Fruit fly (Drosophila melanogaster) whole organism, embryonic: ENCODE results near the gene CG16965.
A peak's percentile ranks its signal among the peaks of the same experiment; 100 is the strongest.

Experiments
- Adf1 ChIP-seq: fragments of 200-800 bp; sonication (Bioruptor generic); IDR thresholded peaks from 2 replicates; pipeline ENCODE4 v1.3.6; 2022; ENCODE audit warnings: missing biosample characterization, missing genetic modification characterization
- CG10959 ChIP-seq: fragments of 200-800 bp; sonication (Bioruptor generic); IDR thresholded peaks from 2 replicates; pipeline ENCODE4 v1.3.6; 2022; ENCODE audit warnings: missing biosample characterization, missing genetic modification characterization
- CG11085 ChIP-seq: fragments of 200-800 bp; sonication (Bioruptor generic); IDR thresholded peaks from 2 replicates; pipeline ENCODE4 v1.3.6; 2022; ENCODE audit warnings: missing biosample characterization, missing genetic modification characterization
- CG12071 ChIP-seq: fragments of 200-800 bp; sonication (Bioruptor generic); optimal IDR thresholded peaks from 3 replicates; lab custom pipeline; 2018; ENCODE audit warnings: missing biosample characterization, mild to moderate bottlenecking, missing genetic modification characterization
- CG13287 ChIP-seq: fragments of 200-800 bp; sonication (Bioruptor generic); IDR thresholded peaks from 2 replicates; pipeline ENCODE4 v1.3.6; 2022; ENCODE audit warnings: missing biosample characterization, missing genetic modification characterization; ENCODE audit not compliant: partially characterized antibody
- CG14667 ChIP-seq: fragments of 200-800 bp; sonication (Bioruptor generic); IDR thresholded peaks from 2 replicates; pipeline ENCODE4 v1.3.6; 2022; ENCODE audit warnings: missing biosample characterization, missing genetic modification characterization
- CG17385 ChIP-seq: fragments of 200-800 bp; sonication (Bioruptor generic); optimal IDR thresholded peaks from 3 replicates; lab custom pipeline; 2018; ENCODE audit warnings: missing biosample characterization, mild to moderate bottlenecking, missing genetic modification characterization
- CG17568 ChIP-seq: fragments of 200-800 bp; sonication (Bioruptor generic); optimal IDR thresholded peaks from 2 replicates; lab custom pipeline; 2018; ENCODE audit warnings: missing biosample characterization, mild to moderate bottlenecking, missing genetic modification characterization, moderate library complexity
- CG17829 ChIP-seq: fragments of 200-800 bp; optimal IDR thresholded peaks from 2 replicates; lab custom pipeline; 2019; ENCODE audit warnings: missing biosample characterization, mild to moderate bottlenecking, missing genetic modification characterization, moderate library complexity
- CG2116 ChIP-seq: fragments of 200-800 bp; sonication (Bioruptor generic); optimal IDR thresholded peaks from 3 replicates; lab custom pipeline; 2018; ENCODE audit warnings: missing biosample characterization, mild to moderate bottlenecking, missing genetic modification characterization
- CG31224 ChIP-seq: fragments of 200-800 bp; sonication (Bioruptor generic); IDR thresholded peaks from 2 replicates; pipeline ENCODE4 v1.3.6; 2022; ENCODE audit warnings: missing biosample characterization, missing genetic modification characterization
- CG31365 ChIP-seq: fragments of 200-800 bp; sonication (Bioruptor generic); optimal IDR thresholded peaks from 2 replicates; lab custom pipeline; 2018; ENCODE audit warnings: missing biosample characterization, mild to moderate bottlenecking, missing genetic modification characterization
- CG33557 ChIP-seq: fragments of 200-800 bp; sonication (Bioruptor generic); optimal IDR thresholded peaks from 2 replicates; lab custom pipeline; 2019; ENCODE audit warnings: missing biosample characterization, mild to moderate bottlenecking, missing genetic modification characterization, moderate library complexity
- CG6854 ChIP-seq: fragments of 200-800 bp; sonication (Bioruptor generic); optimal IDR thresholded peaks from 3 replicates; lab custom pipeline; 2017; ENCODE audit warnings: missing biosample characterization, mild to moderate bottlenecking, missing genetic modification characterization
- CG9609 ChIP-seq: fragments of 200-800 bp; sonication (Bioruptor generic); optimal IDR thresholded peaks from 3 replicates; lab custom pipeline; 2016; ENCODE audit warnings: missing biosample characterization, missing genetic modification characterization
- CG9932 ChIP-seq: fragments of 200-800 bp; sonication (Bioruptor generic); IDR thresholded peaks from 2 replicates; pipeline ENCODE4 v1.3.6; 2022; ENCODE audit warnings: missing biosample characterization, missing genetic modification characterization
- CrebB ChIP-seq: fragments of 200-800 bp; sonication (Bioruptor generic); optimal IDR thresholded peaks from 3 replicates; lab custom pipeline; 2018; ENCODE audit warnings: missing biosample characterization, mild to moderate bottlenecking, missing genetic modification characterization
- Dek ChIP-seq: fragments of 200-800 bp; sonication (Bioruptor generic); optimal IDR thresholded peaks from 3 replicates; lab custom pipeline; 2019; ENCODE audit warnings: missing biosample characterization, mild to moderate bottlenecking, missing genetic modification characterization, moderate library complexity
- Dfd ChIP-seq, 2 experiments: fragments of >200 bp; optimal IDR thresholded peaks; 2 replicates each; lab custom pipeline; 2017; ENCODE audit warnings: missing biosample characterization in 2 of 2, missing genetic modification characterization in 2 of 2
- Dip3 ChIP-seq: fragments of 200-800 bp; sonication (Bioruptor generic); optimal IDR thresholded peaks from 3 replicates; lab custom pipeline; 2016; ENCODE audit warnings: missing biosample characterization, missing genetic modification characterization
- Dref ChIP-seq: fragments of 200-800 bp; sonication (Bioruptor generic); IDR thresholded peaks from 2 replicates; pipeline ENCODE4 v1.3.6; 2022; ENCODE audit warnings: missing biosample characterization, missing genetic modification characterization
- Fer1 ChIP-seq: fragments of 200-800 bp; sonication (Bioruptor generic); optimal IDR thresholded peaks from 2 replicates; lab custom pipeline; 2017; ENCODE audit warnings: missing biosample characterization, mild to moderate bottlenecking, missing genetic modification characterization
- Hey ChIP-seq: fragments of 200-800 bp; sonication (Bioruptor generic); optimal IDR thresholded peaks from 3 replicates; lab custom pipeline; 2018; ENCODE audit warnings: missing biosample characterization, mild to moderate bottlenecking, missing genetic modification characterization
- Hmr ChIP-seq: fragments of 200-800 bp; sonication (Bioruptor generic); optimal IDR thresholded peaks from 3 replicates; lab custom pipeline; 2017; ENCODE audit warnings: mild to moderate bottlenecking, missing biosample characterization, missing genetic modification reagents, missing genetic modification characterization
- Lim3 ChIP-seq: fragments of 200-800 bp; sonication (Bioruptor generic); IDR thresholded peaks from 2 replicates; pipeline ENCODE4 v1.3.6; 2022; ENCODE audit warnings: missing biosample characterization, missing genetic modification characterization
- Myb ChIP-seq: fragments of 200-800 bp; sonication (Bioruptor generic); optimal IDR thresholded peaks from 2 replicates; lab custom pipeline; 2016; ENCODE audit warnings: missing biosample characterization, missing genetic modification characterization
- NC2β ChIP-seq: fragments of 200-800 bp; sonication (Bioruptor generic); optimal IDR thresholded peaks from 2 replicates; lab custom pipeline; 2016; ENCODE audit warnings: missing biosample characterization, missing genetic modification characterization
- Ptx1 ChIP-seq: fragments of 200-800 bp; sonication (Bioruptor generic); IDR thresholded peaks from 2 replicates; pipeline ENCODE4 v1.3.6; 2022; ENCODE audit warnings: missing biosample characterization, missing genetic modification characterization
- Ravus ChIP-seq: fragments of 200-800 bp; sonication (Bioruptor generic); IDR thresholded peaks from 2 replicates; pipeline ENCODE4 v1.3.6; 2022; ENCODE audit warnings: missing biosample characterization, missing genetic modification characterization
- Sry-β ChIP-seq: fragments of 200-800 bp; sonication (Bioruptor generic); optimal IDR thresholded peaks from 2 replicates; lab custom pipeline; 2018; ENCODE audit warnings: missing biosample characterization, mild to moderate bottlenecking, missing genetic modification characterization, moderate library complexity
- Stat92E ChIP-seq, 3 experiments: fragments of >200 bp in 2 of 3; fragments of 200-800 bp in 1 of 3; sonication (Bioruptor generic) in 1 of 3; optimal IDR thresholded peaks; 2 replicates each; lab custom pipeline; 2017 to 2019; ENCODE audit warnings: missing biosample characterization in 3 of 3, missing genetic modification characterization in 3 of 3, mild to moderate bottlenecking in 1 of 3, moderate library complexity in 1 of 3
- aop ChIP-seq: fragments of 200-800 bp; sonication (Bioruptor generic); IDR thresholded peaks from 2 replicates; pipeline ENCODE4 v1.3.6; 2022; ENCODE audit warnings: missing biosample characterization, missing genetic modification characterization
- br ChIP-seq: fragments of >200 bp; optimal IDR thresholded peaks from 2 replicates; lab custom pipeline; 2017
- danr ChIP-seq: fragments of 200-800 bp; sonication (Bioruptor generic); IDR thresholded peaks from 2 replicates; pipeline ENCODE4 v1.3.6; 2022; ENCODE audit warnings: missing biosample characterization, missing genetic modification characterization
- dmrt11E ChIP-seq: fragments of 200-800 bp; sonication (Bioruptor generic); optimal IDR thresholded peaks from 3 replicates; lab custom pipeline; 2018; ENCODE audit warnings: missing biosample characterization, mild to moderate bottlenecking, missing genetic modification characterization, moderate library complexity
- en ChIP-seq: fragments of 200-800 bp; sonication (Bioruptor generic); optimal IDR thresholded peaks from 2 replicates; lab custom pipeline; 2016; ENCODE audit warnings: missing biosample characterization, missing genetic modification characterization
- eve ChIP-seq, 2 experiments: fragments of >200 bp; optimal IDR thresholded peaks; 2 replicates each; lab custom pipeline; 2017; ENCODE audit warnings: missing biosample characterization in 2 of 2, missing genetic modification characterization in 2 of 2
- gt ChIP-seq: fragments of 200-800 bp; sonication (Bioruptor generic); IDR thresholded peaks from 2 replicates; pipeline ENCODE4 v1.3.6; 2022; ENCODE audit warnings: missing biosample characterization, missing genetic modification characterization
- kah ChIP-seq: fragments of 200-800 bp; sonication (Bioruptor generic); optimal IDR thresholded peaks from 2 replicates; lab custom pipeline; 2018; ENCODE audit warnings: missing biosample characterization, mild to moderate bottlenecking, missing genetic modification characterization
- lab ChIP-seq: fragments of 200-800 bp; sonication (Bioruptor generic); optimal IDR thresholded peaks from 3 replicates; lab custom pipeline; 2017; ENCODE audit warnings: missing biosample characterization, missing genetic modification characterization, mild to moderate bottlenecking, moderate library complexity, missing genetic modification reagents
- lilli ChIP-seq: fragments of 200-800 bp; sonication (Bioruptor generic); optimal IDR thresholded peaks from 3 replicates; lab custom pipeline; 2016; ENCODE audit warnings: missing biosample characterization, missing genetic modification characterization
- maf-S ChIP-seq: fragments of 200-800 bp; sonication (Bioruptor generic); optimal IDR thresholded peaks from 2 replicates; lab custom pipeline; 2016; ENCODE audit warnings: missing biosample characterization, missing genetic modification characterization
- psq ChIP-seq: fragments of 200-800 bp; sonication (Bioruptor generic); optimal IDR thresholded peaks from 2 replicates; lab custom pipeline; 2017; ENCODE audit warnings: missing biosample characterization, missing genetic modification characterization
- run ChIP-seq: fragments of 200-800 bp; sonication (Bioruptor generic); optimal IDR thresholded peaks from 3 replicates; lab custom pipeline; 2018; ENCODE audit warnings: missing biosample characterization, mild to moderate bottlenecking, missing genetic modification characterization
- sc ChIP-seq, 3 experiments: fragments of >200 bp in 2 of 3; fragments of 200-800 bp in 1 of 3; sonication (Bioruptor generic) in 1 of 3; optimal IDR thresholded peaks; 2 replicates in 2 of 3; 3 replicates in 1 of 3; lab custom pipeline; 2017; ENCODE audit warnings: mild to moderate bottlenecking in 1 of 3, missing biosample characterization in 1 of 3, missing genetic modification characterization in 1 of 3, missing genetic modification reagents in 1 of 3
- sd ChIP-seq: fragments of 200-800 bp; sonication (Bioruptor generic); optimal IDR thresholded peaks from 3 replicates; lab custom pipeline; 2018; ENCODE audit warnings: missing biosample characterization, mild to moderate bottlenecking, missing genetic modification characterization, moderate library complexity
- slbo ChIP-seq: fragments of 200-800 bp; sonication (Bioruptor generic); IDR thresholded peaks from 2 replicates; pipeline ENCODE4 v1.3.6; 2022; ENCODE audit warnings: missing biosample characterization, missing genetic modification characterization
- slp2 ChIP-seq: fragments of 200-800 bp; sonication (Bioruptor generic); optimal IDR thresholded peaks from 2 replicates; lab custom pipeline; 2016; ENCODE audit warnings: missing biosample characterization, missing genetic modification characterization
- sqz ChIP-seq: fragments of 200-800 bp; sonication (Bioruptor generic); optimal IDR thresholded peaks from 3 replicates; lab custom pipeline; 2018; ENCODE audit warnings: missing biosample characterization, mild to moderate bottlenecking, missing genetic modification characterization
- sr ChIP-seq: fragments of 200-800 bp; sonication (Bioruptor generic); IDR thresholded peaks from 3 replicates; pipeline ENCODE4 v1.3.6; 2022; ENCODE audit warnings: missing biosample characterization, missing genetic modification characterization
- sug ChIP-seq: fragments of 200-800 bp; optimal IDR thresholded peaks from 2 replicates; lab custom pipeline; 2019; ENCODE audit warnings: missing biosample characterization, mild to moderate bottlenecking, missing genetic modification characterization, moderate library complexity
- tna ChIP-seq: fragments of 200-800 bp; sonication (Bioruptor generic); IDR thresholded peaks from 2 replicates; pipeline ENCODE4 v1.3.6; 2022; ENCODE audit warnings: missing biosample characterization, missing genetic modification characterization; ENCODE audit not compliant: partially characterized antibody

Gene CG16965

DNA sequence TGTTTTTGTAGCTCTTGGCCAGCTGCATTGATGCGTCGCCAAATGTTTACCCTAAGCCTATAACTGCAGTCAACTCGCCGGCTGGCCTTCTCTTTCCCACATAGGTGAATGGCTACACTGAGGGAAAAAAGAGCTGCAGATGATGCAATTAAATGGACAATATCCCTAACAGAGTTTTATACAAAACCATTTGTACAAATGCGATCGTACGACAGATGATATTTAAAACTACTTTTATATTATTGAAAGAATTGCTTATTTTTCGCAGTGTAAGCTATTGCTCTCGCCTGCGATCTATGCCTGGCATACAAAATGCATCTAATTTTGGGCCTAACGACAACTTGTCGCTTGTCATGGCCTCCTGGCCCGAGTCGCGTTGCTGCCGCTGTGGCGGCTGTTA, 31.5 kb upstream of the CG16965 start (continued):
- TF ChIP-seq sc (optimal IDR thresholded peaks at IDR 0.05; lab: Kevin White, UChicago) (no peak), sc (GFP tag; optimal IDR thresholded peaks at IDR 0.05; lab: Kevin White, UChicago) (peak; percentile 6), CG9932 (GFP tag; lab: Robert Waterston, UW) (no peak), lab (GFP tag; lab: Kevin White, UChicago) (no peak), dmrt11E (tag; lab: Kevin White, UChicago) (peak; percentile 73), CG14667 (GFP tag; lab: Robert Waterston, UW) (peak; percentile 40; the same call in 1 of the 2 replicates), slbo (GFP tag; lab: Robert Waterston, UW) (peak; percentile 45), Hmr (GFP tag; lab: Kevin White, UChicago) (no peak), CrebB (no peak), Dip3 (GFP tag; lab: Kevin White, UChicago) (no peak), gt (GFP tag; lab: Robert Waterston, UW) (no peak), CG13287 (GFP tag; lab: Robert Waterston, UW) (no peak), CG31365 (tag; lab: Kevin White, UChicago) (no peak), br (lab: Kevin White, UChicago) (no peak), CG9609 (GFP tag; lab: Kevin White, UChicago) (peak; percentile 0), Dfd (GFP tag; optimal IDR thresholded peaks at IDR 0.05; lab: Kevin White, UChicago) (no peak), CG6854 (no peak), Adf1 (GFP tag; lab: Robert Waterston, UW) (no peak), CG33557 (no peak), CG12071 (no peak), slp2 (GFP tag; lab: Kevin White, UChicago) (no peak), kah (no peak), lilli (peak; percentile 16), danr (GFP tag; lab: Robert Waterston, UW) (no peak), Lim3 (GFP tag; lab: Robert Waterston, UW) (no peak), Ravus (no peak; the same call in 1 of the 2 replicates), sr (no peak), aop (GFP tag; lab: Robert Waterston, UW) (no peak), CG11085 (GFP tag; lab: Robert Waterston, UW) (no peak), CG10959 (peak; percentile 62), psq (GFP tag; lab: Kevin White, UChicago) (no peak), Stat92E (GFP tag; optimal IDR thresholded peaks at IDR 0.05; lab: Kevin White, UChicago) (no peak), en (GFP tag; lab: Kevin White, UChicago) (no peak), Ptx1 (GFP tag; lab: Robert Waterston, UW) (peak; percentile 55), sug (tag; lab: Kevin White, UChicago) (no peak), CG17829 (tag; lab: Kevin White, UChicago) (peak; percentile 12), maf-S (GFP tag; lab: Kevin White, UChicago) (no peak), CG31224 (GFP tag; lab: Robert Waterston, UW) (peak; percentile 38; the same call in 1 of the 2 replicates), NC2β (GFP tag; lab: Kevin White, UChicago) (peak; percentile 8), Fer1 (GFP tag; lab: Kevin White, UChicago) (no peak), sqz (GFP tag; lab: Kevin White, UChicago) (no peak), eve (GFP tag; optimal IDR thresholded peaks at IDR 0.05; lab: Kevin White, UChicago) (peak; percentile 30 to 53), CG17385 (GFP tag; lab: Kevin White, UChicago) (peak; percentile 27), run (tag; lab: Kevin White, UChicago) (no peak), Dref (GFP tag; lab: Robert Waterston, UW) (no peak), CG2116 (GFP tag; lab: Kevin White, UChicago) (no peak), Hey (tag; lab: Kevin White, UChicago) (no peak), Dek (tag; lab: Kevin White, UChicago) (no peak), Myb (no peak), sd (tag; lab: Kevin White, UChicago) (no peak), CG17568 (GFP tag; lab: Kevin White, UChicago) (no peak), Sry-β (no peak), tna (GFP tag; lab: Robert Waterston, UW) (no peak)
